Fruit fly (Drosophila melanogaster) S2 (cell line): ENCODE measurements around the gene CtBP.

Experiments
- CG8478 ChIP-seq: fragments of >200 bp; optimal IDR thresholded peaks from 2 replicates; lab custom pipeline; 2018
- CTCF ChIP-seq, 2 experiments: fragments of >200 bp; optimal IDR thresholded peaks; 2 replicates each; lab custom pipeline; 2018

DNA sequence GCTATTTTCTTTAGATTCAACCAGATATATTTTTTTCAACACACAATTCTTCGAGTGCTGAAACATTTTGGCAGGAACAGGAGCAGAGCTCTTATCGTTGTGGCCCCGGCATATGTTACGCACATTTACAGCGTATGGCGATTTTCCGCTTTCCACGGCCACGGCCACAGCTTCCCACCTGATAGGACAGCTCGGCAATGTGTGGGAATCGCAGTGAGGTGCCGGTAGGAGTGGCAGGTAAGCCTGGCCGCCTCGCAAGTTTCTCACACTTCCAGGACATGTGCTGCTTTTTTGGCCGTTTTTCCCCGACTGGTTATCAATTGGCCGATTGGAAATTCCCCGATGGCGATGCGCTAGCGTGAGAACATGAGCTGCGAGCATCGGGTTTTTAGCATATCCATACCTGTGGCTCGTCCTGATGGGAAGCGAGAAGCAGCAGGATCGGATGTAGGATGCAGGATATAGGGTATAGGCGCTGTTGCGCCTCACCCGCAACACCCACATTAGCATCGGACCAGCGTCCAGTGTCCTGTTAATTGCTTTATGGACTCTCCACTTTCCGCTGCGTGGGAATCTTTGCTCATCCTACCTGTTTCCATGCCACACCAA, 58.7 kb downstream of the CtBP start:
- TF ChIP-seq CG8478 (lab: Kevin White, UChicago): no peak
- no peak for TF ChIP-seq CTCF (optimal IDR thresholded peaks at IDR 0.05; lab: Kevin White, UChicago)
